Worm (Caenorhabditis elegans): ENCODE results near the gene R07B1.5.

Gene R07B1.5

ce11 chrX:9882572-9882971 is 19.2 kb downstream of the R07B1.5 start:
- TF ChIP-seq tbx-11 (GFP tag; IDR thresholded peaks at IDR 0.05), result no peak
- TF ChIP-seq ceh-13 (GFP tag; optimal IDR thresholded peaks at IDR 0.05), result no peak
- TF ChIP-seq hmg-4 (GFP tag; optimal IDR thresholded peaks at IDR 0.05), result no peak
- no peak for TF ChIP-seq sea-1 (GFP tag; conservative IDR thresholded peaks at IDR 0.05)
- TF ChIP-seq tra-4 (tag; optimal IDR thresholded peaks at IDR 0.05), result no peak
- TF ChIP-seq ets-7 (tag; optimal IDR thresholded peaks at IDR 0.05), result no peak
- TF ChIP-seq ceh-36 (tag; optimal IDR thresholded peaks at IDR 0.05), result no peak
- no peak for TF ChIP-seq B0310.2 (tag; optimal IDR thresholded peaks at IDR 0.05)
- TF ChIP-seq ama-1 (optimal IDR thresholded peaks at IDR 0.05), result no peak
- TF ChIP-seq scrt-1 (GFP tag; IDR thresholded peaks at IDR 0.05), result no peak
- TF ChIP-seq pes-1 (GFP tag; IDR thresholded peaks at IDR 0.05), result no peak
- TF ChIP-seq tbx-37 (GFP tag; conservative IDR thresholded peaks at IDR 0.05), result no peak
- no peak for TF ChIP-seq F13C5.2 (tag; optimal IDR thresholded peaks at IDR 0.05)
- TF ChIP-seq flt-1 (GFP tag; IDR thresholded peaks at IDR 0.05), result no peak
- no peak for TF ChIP-seq hmbx-1 (tag; optimal IDR thresholded peaks at IDR 0.05)
- TF ChIP-seq aly-1 (tag; optimal IDR thresholded peaks at IDR 0.05), result no peak

DNA sequence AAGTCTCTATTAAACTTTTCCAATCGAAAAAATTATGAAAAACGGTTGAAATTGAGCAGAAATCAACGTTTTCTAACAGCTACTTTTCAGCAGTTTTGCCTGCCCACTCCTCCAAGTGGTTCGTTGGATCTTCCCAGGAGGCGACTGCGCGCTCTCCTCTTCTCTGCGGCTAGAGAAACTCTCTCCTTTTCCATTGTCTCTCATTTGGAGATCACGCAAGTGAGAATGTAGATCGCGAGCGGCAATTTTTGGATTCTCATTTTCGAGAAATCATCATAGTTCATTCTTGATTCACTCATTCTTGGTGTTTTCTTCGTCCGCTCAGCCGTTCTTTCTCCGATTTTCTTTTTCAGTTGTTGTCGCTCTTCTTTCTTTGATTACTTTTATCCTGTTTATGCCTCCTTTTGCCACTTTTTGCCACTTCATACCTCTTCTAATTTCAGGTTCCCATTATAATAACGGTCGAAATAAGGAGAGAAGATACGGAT is 20.5 kb downstream of the R07B1.5 start, which contains the start of gene mrp-4:
TSS of gene mrp-4 (plus strand) at position 438 of the 488 bp plus-strand sequence.
- TF ChIP-seq aly-1 (tag; optimal IDR thresholded peaks at IDR 0.05), result no peak
- no peak for TF ChIP-seq sea-1 (GFP tag; conservative IDR thresholded peaks at IDR 0.05)
- no peak for TF ChIP-seq F13C5.2 (tag; optimal IDR thresholded peaks at IDR 0.05)
- TF ChIP-seq hmg-4 (GFP tag; optimal IDR thresholded peaks at IDR 0.05), result no peak
- TF ChIP-seq tbx-37 (GFP tag; conservative IDR thresholded peaks at IDR 0.05), result no peak
- TF ChIP-seq scrt-1 (GFP tag; IDR thresholded peaks at IDR 0.05), result no peak
- TF ChIP-seq flt-1 (GFP tag; IDR thresholded peaks at IDR 0.05), result no peak
- TF ChIP-seq tra-4 (tag; optimal IDR thresholded peaks at IDR 0.05), result no peak
- TF ChIP-seq ceh-36 (tag; optimal IDR thresholded peaks at IDR 0.05), result no peak
- no peak for TF ChIP-seq ceh-13 (GFP tag; optimal IDR thresholded peaks at IDR 0.05)
- TF ChIP-seq hmbx-1 (tag; optimal IDR thresholded peaks at IDR 0.05), result no peak
- no peak for TF ChIP-seq pes-1 (GFP tag; IDR thresholded peaks at IDR 0.05)
- no peak for TF ChIP-seq B0310.2 (tag; optimal IDR thresholded peaks at IDR 0.05)
- no peak for TF ChIP-seq hnd-1 (tag; optimal IDR thresholded peaks at IDR 0.05)
- TF ChIP-seq tbx-11 (GFP tag; IDR thresholded peaks at IDR 0.05), result no peak

DNA sequence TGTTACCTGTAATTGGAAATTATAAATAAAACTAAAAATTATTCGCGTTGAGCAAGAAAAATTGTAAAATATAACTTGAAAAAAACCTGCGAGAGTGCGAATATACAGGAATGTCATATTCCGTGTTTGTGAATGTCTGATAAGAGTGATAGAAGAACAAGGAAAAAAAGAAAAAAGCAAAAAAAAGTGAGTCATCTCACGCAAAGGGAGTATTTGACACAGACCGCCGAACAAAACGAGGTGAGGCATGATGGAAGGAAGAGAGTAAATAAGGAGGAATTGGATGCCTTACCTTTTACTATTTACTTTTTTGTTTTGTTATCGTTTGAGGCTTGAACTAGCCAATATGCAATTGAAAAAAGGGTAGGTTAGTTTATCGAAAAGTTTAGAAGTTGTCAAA is 28.9 kb downstream of the R07B1.5 start, which contains the start of gene F21G4.1:
TSS of gene F21G4.1 (minus strand) at position 6 of the 400 bp plus-strand sequence.
- TF ChIP-seq flt-1 (GFP tag; IDR thresholded peaks at IDR 0.05) (no peak), B0310.2 (tag; optimal IDR thresholded peaks at IDR 0.05) (no peak), hnd-1 (tag; optimal IDR thresholded peaks at IDR 0.05) (no peak), sea-1 (GFP tag; conservative IDR thresholded peaks at IDR 0.05) (no peak), ama-1 (optimal IDR thresholded peaks at IDR 0.05) (no peak), aly-1 (tag; optimal IDR thresholded peaks at IDR 0.05) (no peak), tbx-37 (GFP tag; conservative IDR thresholded peaks at IDR 0.05) (no peak), ets-7 (tag; optimal IDR thresholded peaks at IDR 0.05) (no peak), pes-1 (GFP tag; IDR thresholded peaks at IDR 0.05) (no peak), tbx-11 (GFP tag; IDR thresholded peaks at IDR 0.05) (no peak), tra-4 (tag; optimal IDR thresholded peaks at IDR 0.05) (no peak), ceh-13 (GFP tag; optimal IDR thresholded peaks at IDR 0.05) (no peak), ceh-36 (tag; optimal IDR thresholded peaks at IDR 0.05) (no peak), F13C5.2 (tag; optimal IDR thresholded peaks at IDR 0.05) (no peak), scrt-1 (GFP tag; IDR thresholded peaks at IDR 0.05) (no peak), hmbx-1 (tag; optimal IDR thresholded peaks at IDR 0.05) (no peak)

DNA sequence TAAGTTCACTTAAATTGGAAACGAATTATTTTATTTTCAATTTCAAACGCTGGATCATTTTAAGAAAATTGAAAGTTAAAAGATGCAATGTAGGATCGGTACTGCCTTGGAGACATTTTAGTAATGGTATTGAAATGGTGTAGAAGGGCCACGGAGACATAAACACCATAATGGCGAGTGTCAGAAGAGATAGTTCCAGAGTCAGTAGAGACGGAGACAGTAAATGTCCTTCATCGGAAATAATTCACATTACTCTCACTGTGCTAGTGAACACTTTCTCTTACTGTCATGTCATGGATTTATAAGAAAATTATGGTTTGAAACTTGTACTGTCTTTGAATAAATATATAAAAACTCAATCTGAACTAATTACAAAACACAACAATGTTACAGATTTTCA is 29.7 kb downstream of the R07B1.5 start:
- TF ChIP-seq scrt-1 (GFP tag; IDR thresholded peaks at IDR 0.05) (no peak), hnd-1 (tag; optimal IDR thresholded peaks at IDR 0.05) (no peak), flt-1 (GFP tag; IDR thresholded peaks at IDR 0.05) (no peak), ama-1 (optimal IDR thresholded peaks at IDR 0.05) (no peak), tbx-11 (GFP tag; IDR thresholded peaks at IDR 0.05) (no peak), sea-1 (GFP tag; conservative IDR thresholded peaks at IDR 0.05) (no peak), ceh-13 (GFP tag; optimal IDR thresholded peaks at IDR 0.05) (no peak), aly-1 (tag; optimal IDR thresholded peaks at IDR 0.05) (no peak)

ce11 chrX:9894844-9895243 is 31.5 kb downstream of the R07B1.5 start, which contains the start of gene F21G4.3:
F21G4.3 (plus strand) TSS chrX:9895144.
- TF ChIP-seq tbx-37 (GFP tag; conservative IDR thresholded peaks at IDR 0.05) (no peak), hmg-4 (GFP tag; optimal IDR thresholded peaks at IDR 0.05) (no peak), F13C5.2 (tag; optimal IDR thresholded peaks at IDR 0.05) (no peak), ets-7 (tag; optimal IDR thresholded peaks at IDR 0.05) (no peak), ceh-13 (GFP tag; optimal IDR thresholded peaks at IDR 0.05) (no peak), aly-1 (tag; optimal IDR thresholded peaks at IDR 0.05) (no peak), tra-4 (tag; optimal IDR thresholded peaks at IDR 0.05) (no peak), hnd-1 (tag; optimal IDR thresholded peaks at IDR 0.05) (no peak), flt-1 (GFP tag; IDR thresholded peaks at IDR 0.05) (no peak), scrt-1 (GFP tag; IDR thresholded peaks at IDR 0.05) (no peak), sea-1 (GFP tag; conservative IDR thresholded peaks at IDR 0.05) (no peak), ceh-36 (tag; optimal IDR thresholded peaks at IDR 0.05) (no peak), ama-1 (optimal IDR thresholded peaks at IDR 0.05) (no peak), hmbx-1 (tag; optimal IDR thresholded peaks at IDR 0.05) (no peak), pes-1 (GFP tag; IDR thresholded peaks at IDR 0.05) (no peak), tbx-11 (GFP tag; IDR thresholded peaks at IDR 0.05) (no peak), B0310.2 (tag; optimal IDR thresholded peaks at IDR 0.05) (no peak)

DNA sequence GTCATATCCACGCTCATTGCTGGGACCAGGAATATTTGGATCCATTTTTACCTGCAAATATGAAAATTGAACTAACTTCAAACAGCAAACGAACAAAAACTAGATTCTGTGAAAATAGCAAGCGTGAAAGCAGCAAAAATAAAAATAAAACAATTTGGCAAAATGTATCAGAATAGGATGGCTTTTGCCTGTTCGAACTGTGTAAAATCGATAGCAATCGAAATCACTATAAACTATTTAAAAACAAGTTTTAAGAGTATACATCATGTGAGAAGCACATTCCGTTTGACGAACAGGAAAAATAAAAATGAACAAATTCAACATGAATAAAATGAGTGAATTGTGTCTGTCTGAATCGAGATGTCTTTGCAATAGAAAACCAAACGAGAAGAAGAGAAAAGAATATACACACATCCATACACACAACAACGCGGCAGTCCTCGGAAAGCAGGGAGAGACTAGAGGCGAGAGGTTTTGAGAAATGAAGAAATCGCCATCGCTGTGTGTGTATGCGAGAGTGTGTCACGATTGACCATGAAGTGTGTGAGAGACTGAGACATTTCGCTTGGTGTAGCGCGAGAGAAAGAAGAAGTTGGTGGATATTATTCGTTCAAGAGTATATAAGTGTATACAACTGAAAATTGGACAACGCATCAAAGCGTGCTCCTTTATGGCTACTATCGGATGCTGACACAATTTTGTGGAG is 36.2 kb downstream of the R07B1.5 start, which contains the start of gene phf-34:
TSS of gene phf-34 (minus strand) at position 51 of the 706 bp plus-strand sequence.
- TF ChIP-seq B0310.2 (tag; optimal IDR thresholded peaks at IDR 0.05) (no peak), aly-1 (tag; optimal IDR thresholded peaks at IDR 0.05) (peak; percentile 22), hnd-1 (tag; optimal IDR thresholded peaks at IDR 0.05) (no peak)

DNA sequence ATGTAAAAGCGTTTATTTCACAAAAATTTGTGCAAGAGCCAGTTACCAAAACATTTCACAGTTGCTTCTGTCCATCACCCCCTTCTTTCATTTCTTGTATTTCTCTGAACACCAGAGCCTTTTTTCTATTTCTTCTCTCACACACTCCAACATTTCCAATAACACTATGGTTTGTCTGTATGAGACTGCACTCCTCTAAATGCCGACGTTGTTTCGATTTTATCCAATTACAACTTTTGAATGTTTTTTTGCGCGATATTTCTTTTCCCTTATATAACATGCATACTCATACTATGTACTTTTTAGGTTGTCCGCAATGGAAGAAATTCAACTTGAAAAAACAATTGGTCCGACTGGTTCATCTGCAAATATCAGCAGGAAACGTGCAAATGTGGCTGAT is 42.5 kb downstream of the R07B1.5 start, which contains the start of gene F21G4.5:
TSS of gene F21G4.5 (plus strand) at position 301 of the 400 bp plus-strand sequence.
- TF ChIP-seq tbx-11 (GFP tag; IDR thresholded peaks at IDR 0.05) (no peak), F13C5.2 (tag; optimal IDR thresholded peaks at IDR 0.05) (no peak), ceh-13 (GFP tag; optimal IDR thresholded peaks at IDR 0.05) (no peak), ceh-36 (tag; optimal IDR thresholded peaks at IDR 0.05) (no peak), B0310.2 (tag; optimal IDR thresholded peaks at IDR 0.05) (no peak), tbx-37 (GFP tag; conservative IDR thresholded peaks at IDR 0.05) (no peak), aly-1 (tag; optimal IDR thresholded peaks at IDR 0.05) (no peak), tra-4 (tag; optimal IDR thresholded peaks at IDR 0.05) (no peak), hmbx-1 (tag; optimal IDR thresholded peaks at IDR 0.05) (no peak), pes-1 (GFP tag; IDR thresholded peaks at IDR 0.05) (no peak), sea-1 (GFP tag; conservative IDR thresholded peaks at IDR 0.05) (no peak), ama-1 (optimal IDR thresholded peaks at IDR 0.05) (no peak)
